Worm (Caenorhabditis elegans): ENCODE measurements around the gene C34B4.2.

Gene C34B4.2

DNA sequence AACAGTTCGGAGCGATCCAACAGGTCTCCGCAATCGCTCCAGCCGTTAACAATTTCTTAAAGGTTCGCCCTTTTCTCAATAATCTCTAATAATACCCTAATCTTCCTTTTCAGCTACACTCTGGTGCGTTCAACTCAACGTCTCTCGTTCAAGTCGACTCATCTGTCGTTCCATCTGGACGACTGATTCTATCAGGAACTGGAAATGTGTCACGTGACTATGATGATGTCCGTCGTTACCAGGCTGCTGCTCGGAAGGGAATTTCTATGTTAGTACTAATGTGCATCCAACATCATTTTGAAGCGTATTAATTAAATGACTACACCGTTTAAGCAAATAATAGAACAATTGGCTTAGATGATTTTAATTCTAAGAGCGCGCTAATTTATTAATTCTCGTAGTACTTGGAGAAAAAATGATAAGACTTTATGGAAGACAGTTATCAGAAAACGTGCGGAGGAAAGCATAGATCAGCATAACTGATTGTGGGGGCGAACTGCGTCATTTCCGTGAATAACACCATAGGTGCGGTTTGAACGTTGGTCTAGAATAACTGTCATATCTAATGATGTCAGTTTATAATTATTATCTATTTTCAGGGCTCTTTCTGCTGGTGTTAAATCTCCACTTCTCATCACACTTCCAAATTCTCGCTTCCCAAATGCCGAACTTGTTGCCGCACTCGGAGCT lies 38.9 kb upstream of the C34B4.2 start:
- TF ChIP-seq mdl-1 (tag; optimal IDR thresholded peaks at IDR 0.05) (no peak), egl-27 (tag; optimal IDR thresholded peaks at IDR 0.05) (no peak), nhr-11 (tag; optimal IDR thresholded peaks at IDR 0.05) (no peak), snpc-4 (tag; optimal IDR thresholded peaks at IDR 0.05) (no peak)

ce11 chrV:13045017-13045416 lies 37.8 kb upstream of the C34B4.2 start:
- TF ChIP-seq unc-39 (tag; optimal IDR thresholded peaks at IDR 0.05): no peak
- TF ChIP-seq crh-2 (tag; optimal IDR thresholded peaks at IDR 0.05): no peak
- TF ChIP-seq nhr-10 (tag; optimal IDR thresholded peaks at IDR 0.05): no peak
- TF ChIP-seq unc-55 (GFP tag; optimal IDR thresholded peaks at IDR 0.05): no peak
- TF ChIP-seq nhr-6 (tag; optimal IDR thresholded peaks at IDR 0.05): no peak
- TF ChIP-seq Y55F3AM.14 (GFP tag; optimal IDR thresholded peaks at IDR 0.05): no peak

ce11 chrV:13046125-13047123 lies 36.4 kb upstream of the C34B4.2 start:
- TF ChIP-seq nhr-237 (tag; optimal IDR thresholded peaks at IDR 0.05) (no peak), sma-3 (GFP tag; optimal IDR thresholded peaks at IDR 0.05) (peak; percentile 20), nhr-21 (tag; optimal IDR thresholded peaks at IDR 0.05) (peak; percentile 37), nhr-25 (tag; optimal IDR thresholded peaks at IDR 0.05) (peak; percentile 60), fos-1 (tag; optimal IDR thresholded peaks at IDR 0.05) (peak; percentile 34), sma-9 (GFP tag; optimal IDR thresholded peaks at IDR 0.05) (peak; percentile 64), sma-9 (tag; optimal IDR thresholded peaks at IDR 0.05) (no peak), blmp-1 (tag; optimal IDR thresholded peaks at IDR 0.05; ENCODE audit: insufficient read depth) (peak; percentile 23), mab-5 (tag; optimal IDR thresholded peaks at IDR 0.05) (no peak)

ce11 chrV:13047574-13048030 lies 35.3 kb upstream of the C34B4.2 start, which contains the start of gene W07G4.5:
Gene W07G4.5 (plus strand): TSS chrV:13047980.
- TF ChIP-seq sma-9 (GFP tag; optimal IDR thresholded peaks at IDR 0.05) (peak; percentile 38), sma-9 (tag; optimal IDR thresholded peaks at IDR 0.05) (no peak), crh-2 (tag; optimal IDR thresholded peaks at IDR 0.05) (peak; percentile 54), fos-1 (tag; optimal IDR thresholded peaks at IDR 0.05) (peak; percentile 26), elt-1 (tag; optimal IDR thresholded peaks at IDR 0.05) (no peak), mbf-1 (tag; optimal IDR thresholded peaks at IDR 0.05) (no peak), nhr-237 (tag; optimal IDR thresholded peaks at IDR 0.05) (no peak), ama-1 (optimal IDR thresholded peaks at IDR 0.05) (no peak), unc-62 (GFP tag; optimal IDR thresholded peaks at IDR 0.05) (no peak), unc-55 (GFP tag; optimal IDR thresholded peaks at IDR 0.05) (no peak), nhr-23 (tag; optimal IDR thresholded peaks at IDR 0.05) (no peak)

DNA sequence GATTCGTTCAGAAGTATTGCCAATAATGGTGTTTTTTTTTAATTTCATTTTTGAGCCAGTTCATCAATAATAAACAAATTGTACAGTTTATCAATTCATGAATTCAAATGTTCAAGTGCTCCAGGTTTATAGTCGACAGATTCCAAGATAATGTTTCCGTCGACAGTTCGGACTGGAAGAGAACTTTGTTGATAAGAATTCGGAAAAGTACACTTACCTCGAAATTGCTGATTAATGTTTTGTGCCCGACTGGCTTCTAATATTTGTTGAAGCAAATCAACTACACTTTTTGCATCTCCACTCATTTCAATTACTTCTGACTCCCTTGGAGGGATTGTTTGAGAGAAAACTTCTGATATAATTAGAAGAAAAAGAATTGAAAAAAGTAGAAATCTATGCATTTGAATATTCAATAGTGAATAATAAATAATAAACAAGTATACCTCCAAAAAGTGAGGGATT lies 33.7 kb upstream of the C34B4.2 start, which contains the start of gene W07G4.8:
W07G4.8 (minus strand) TSS at position 412 of the 462 bp plus-strand sequence.
- TF ChIP-seq snpc-4 (tag; optimal IDR thresholded peaks at IDR 0.05): no peak
- TF ChIP-seq dmd-4 (tag; optimal IDR thresholded peaks at IDR 0.05): no peak
- peak; percentile 50 for TF ChIP-seq sma-9 (GFP tag; optimal IDR thresholded peaks at IDR 0.05)
- TF ChIP-seq sma-9 (tag; optimal IDR thresholded peaks at IDR 0.05): no peak
- TF ChIP-seq fos-1 (tag; optimal IDR thresholded peaks at IDR 0.05): peak; percentile 62
- TF ChIP-seq ztf-4 (tag; optimal IDR thresholded peaks at IDR 0.05): no peak
- peak; percentile 10 for TF ChIP-seq gmeb-1 (tag; optimal IDR thresholded peaks at IDR 0.05)

DNA sequence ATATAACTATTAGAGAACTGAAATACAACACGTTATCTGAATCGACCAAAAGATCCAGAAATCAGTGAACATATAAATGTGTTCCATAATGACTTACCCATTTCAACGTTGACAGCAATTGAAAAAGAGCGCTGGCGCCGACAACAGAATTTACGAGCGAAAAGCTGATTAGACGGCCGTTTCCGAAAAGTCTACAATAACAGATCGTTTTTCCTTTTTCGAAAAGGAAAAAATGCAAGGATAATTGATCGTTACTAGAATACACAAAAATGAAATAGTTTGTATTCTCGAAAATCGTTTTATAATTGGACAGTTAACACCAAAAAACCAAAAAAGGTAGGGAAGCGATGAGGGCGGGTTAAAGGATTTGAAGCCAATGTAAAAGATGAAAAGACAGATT lies 29.2 kb upstream of the C34B4.2 start, which contains the start of gene srr-1:
srr-1 (minus strand) TSS at position 101 of the 400 bp plus-strand sequence.
- TF ChIP-seq nhr-129 (tag; optimal IDR thresholded peaks at IDR 0.05) (no peak), blmp-1 (tag; optimal IDR thresholded peaks at IDR 0.05; ENCODE audit: insufficient read depth) (no peak), nhr-23 (tag; optimal IDR thresholded peaks at IDR 0.05) (no peak), R02D3.7 (tag; optimal IDR thresholded peaks at IDR 0.05) (no peak), unc-62 (GFP tag; optimal IDR thresholded peaks at IDR 0.05) (no peak), zag-1 (tag; optimal IDR thresholded peaks at IDR 0.05) (no peak), mdl-1 (tag; optimal IDR thresholded peaks at IDR 0.05) (no peak), sma-9 (GFP tag; optimal IDR thresholded peaks at IDR 0.05) (no peak), sma-9 (tag; optimal IDR thresholded peaks at IDR 0.05) (no peak), nhr-12 (tag; optimal IDR thresholded peaks at IDR 0.05) (no peak), dmd-4 (tag; optimal IDR thresholded peaks at IDR 0.05) (no peak), skn-1 (tag; optimal IDR thresholded peaks at IDR 0.05) (no peak), ceh-16 (tag; optimal IDR thresholded peaks at IDR 0.05) (no peak), snpc-4 (tag; optimal IDR thresholded peaks at IDR 0.05) (no peak), alr-1 (tag; optimal IDR thresholded peaks at IDR 0.05) (no peak), ztf-1 (GFP tag; conservative IDR thresholded peaks at IDR 0.05) (no peak), sem-4 (tag; optimal IDR thresholded peaks at IDR 0.05) (no peak), peb-1 (tag; optimal IDR thresholded peaks at IDR 0.05) (no peak), nhr-21 (tag; optimal IDR thresholded peaks at IDR 0.05) (no peak)
